Fruit fly (Drosophila melanogaster): ENCODE measurements around the gene CG9759.
A peak's percentile ranks its signal among the peaks of the same experiment; 100 is the strongest.

CG9759 gene

DNA sequence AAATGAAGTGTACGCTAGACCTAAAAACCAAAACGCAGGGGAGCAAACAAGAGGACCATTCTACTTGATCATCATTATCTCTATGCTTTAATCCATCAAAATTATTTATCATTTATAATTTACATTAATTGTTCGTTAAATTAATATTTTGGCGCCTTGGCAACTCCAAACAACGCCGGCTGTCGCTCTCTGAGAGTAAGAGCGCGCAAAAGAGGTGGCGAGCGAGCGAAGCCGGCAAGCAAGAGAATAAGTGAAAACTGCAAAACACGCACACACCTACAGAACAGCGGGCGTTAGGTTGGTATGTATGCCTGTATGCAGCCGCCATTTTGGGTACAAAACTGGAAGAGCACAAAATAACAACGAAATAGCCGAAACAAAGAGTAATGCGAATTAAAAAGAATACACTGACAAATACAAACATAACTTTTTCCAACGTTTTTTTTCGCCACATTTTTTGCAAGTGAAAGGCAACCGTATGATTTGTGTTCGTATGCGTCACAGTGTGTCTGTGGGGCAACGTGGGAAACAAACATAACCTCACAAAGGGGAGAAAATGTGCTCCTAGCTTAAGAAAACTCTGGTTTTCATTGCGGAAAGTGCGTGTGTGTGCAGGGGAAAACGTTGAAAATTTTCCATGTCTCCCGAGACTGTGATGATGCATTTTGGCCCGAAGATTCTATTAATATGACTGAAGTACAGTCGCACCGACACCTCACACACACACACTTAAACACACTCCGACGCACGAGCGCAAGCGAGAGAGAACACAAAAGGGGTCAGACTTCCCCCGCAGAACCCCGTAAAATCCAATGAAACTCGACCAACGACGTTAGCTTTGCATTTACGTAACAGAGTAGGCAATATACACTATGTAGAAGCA lies 36.0 kb upstream of the CG9759 start (continued):
- TF ChIP-seq ewg (GFP tag; optimal IDR thresholded peaks at IDR 0.05) (no peak), Pdp1 (GFP tag; optimal IDR thresholded peaks at IDR 0.05) (peak in 1 of 2 experiments; percentile 84), CG9437 (GFP tag; optimal IDR thresholded peaks at IDR 0.05) (peak; percentile 92), hth (optimal IDR thresholded peaks at IDR 0.05) (no peak), crc (GFP tag; optimal IDR thresholded peaks at IDR 0.05) (no peak), Dfd (GFP tag; optimal IDR thresholded peaks at IDR 0.05) (no peak), CG17829 (tag; optimal IDR thresholded peaks at IDR 0.05) (peak; percentile 50), CG5245 (GFP tag; optimal IDR thresholded peaks at IDR 0.05) (no peak), tio (GFP tag; optimal IDR thresholded peaks at IDR 0.05) (no peak), bab2 (GFP tag; optimal IDR thresholded peaks at IDR 0.05) (no peak), oc (tag; optimal IDR thresholded peaks at IDR 0.05) (no peak), PHDP (tag; optimal IDR thresholded peaks at IDR 0.05) (peak; percentile 77), CG3163 (GFP tag; optimal IDR thresholded peaks at IDR 0.05) (peak; percentile 92), row (GFP tag; IDR thresholded peaks at IDR 0.05) (peak; percentile 68; the same call in 1 of the 3 replicates), CG8944 (GFP tag; optimal IDR thresholded peaks at IDR 0.05) (no peak), klu (GFP tag; IDR thresholded peaks at IDR 0.05) (no peak), CG10274 (GFP tag; optimal IDR thresholded peaks at IDR 0.05) (no peak), mld (GFP tag; IDR thresholded peaks at IDR 0.05; ENCODE audit: partially characterized antibody) (no peak), Ets65A (GFP tag) (peak; percentile 86), CG9797 (GFP tag; optimal IDR thresholded peaks at IDR 0.05) (no peak), dmrt99B (tag; optimal IDR thresholded peaks at IDR 0.05) (no peak), HLHmδ (GFP tag; optimal IDR thresholded peaks at IDR 0.05) (no peak), corto (GFP tag; optimal IDR thresholded peaks at IDR 0.05) (no peak), Aef1 (GFP tag; IDR thresholded peaks at IDR 0.05) (no peak), croc (GFP tag; conservative IDR thresholded peaks at IDR 0.05) (no peak), NC2α (GFP tag; optimal IDR thresholded peaks at IDR 0.05) (no peak), Max (GFP tag; optimal IDR thresholded peaks at IDR 0.05) (peak; percentile 46), CG1024 (GFP tag; IDR thresholded peaks at IDR 0.05) (no peak), CG12769 (tag; optimal IDR thresholded peaks at IDR 0.05) (peak; percentile 17), CG15601 (tag; optimal IDR thresholded peaks at IDR 0.05) (peak; percentile 29), E2f2 (GFP tag; IDR thresholded peaks at IDR 0.05) (peak; percentile 33; the same call in 1 of the 2 replicates), jumu (GFP tag; optimal IDR thresholded peaks at IDR 0.05) (no peak), stwl (tag; optimal IDR thresholded peaks at IDR 0.05) (no peak), az2 (GFP tag; optimal IDR thresholded peaks at IDR 0.05) (peak; percentile 22), exex (tag; optimal IDR thresholded peaks at IDR 0.05) (no peak), pita (GFP tag; optimal IDR thresholded peaks at IDR 0.05) (no peak), CG12942 (GFP tag; optimal IDR thresholded peaks at IDR 0.05) (peak; percentile 25), nom (GFP tag; optimal IDR thresholded peaks at IDR 0.05) (peak; percentile 61), crol (GFP tag; IDR thresholded peaks at IDR 0.05) (peak; percentile 89), CG16815 (GFP tag; optimal IDR thresholded peaks at IDR 0.05) (no peak), toy (GFP tag; IDR thresholded peaks at IDR 0.05) (no peak), CG8359 (GFP tag; optimal IDR thresholded peaks at IDR 0.05; ENCODE audit: borderline replicate concordance) (no peak), CG8290 (GFP tag; optimal IDR thresholded peaks at IDR 0.05) (no peak), CG8290 (tag; optimal IDR thresholded peaks at IDR 0.05) (no peak), CG11695 (GFP tag; IDR thresholded peaks at IDR 0.05) (peak; percentile 42; the same call in 1 of the 3 replicates), D (optimal IDR thresholded peaks at IDR 0.05) (no peak), D (GFP tag; optimal IDR thresholded peaks at IDR 0.05) (no peak), ftz-f1 (GFP tag; optimal IDR thresholded peaks at IDR 0.05) (no peak), HLH3B (GFP tag; IDR thresholded peaks at IDR 0.05) (no peak; the same call in 1 of the 2 replicates), jing (GFP tag; optimal IDR thresholded peaks at IDR 0.05) (no peak)

All from whole organism, embryonic.